Worm (Caenorhabditis elegans): ENCODE results near the gene srz-99.

The srz-99 gene

DNA sequence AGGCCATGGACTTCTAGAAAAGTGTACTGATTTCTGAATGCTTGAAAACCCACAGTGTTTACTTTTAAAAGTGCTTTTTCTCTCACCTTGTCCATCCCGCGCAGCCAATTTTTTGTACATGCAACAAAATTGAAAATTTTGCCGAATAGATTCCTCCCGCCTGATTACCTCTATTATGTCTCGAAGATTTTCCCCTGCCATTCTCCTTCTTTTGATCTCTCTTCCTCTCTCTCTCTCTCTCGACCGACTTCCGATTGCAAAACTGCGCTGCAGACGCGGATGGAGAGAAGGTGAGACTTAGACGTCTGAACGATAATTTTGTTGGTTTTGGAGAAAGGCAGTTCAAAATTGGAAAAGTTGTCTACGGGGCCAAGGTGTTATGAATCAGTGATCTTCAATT is 44.4 kb downstream of the srz-99 start:
- TF ChIP-seq sox-2 (GFP tag; IDR thresholded peaks at IDR 0.05), result no peak
- no peak for TF ChIP-seq C08G9.2 (tag; optimal IDR thresholded peaks at IDR 0.05)
- TF ChIP-seq ahr-1 (tag; optimal IDR thresholded peaks at IDR 0.05), result no peak
- no peak for TF ChIP-seq gmeb-2 (tag; optimal IDR thresholded peaks at IDR 0.05)
- no peak for TF ChIP-seq pqm-1 (tag; optimal IDR thresholded peaks at IDR 0.05)
- TF ChIP-seq syd-9 (tag; optimal IDR thresholded peaks at IDR 0.05), result no peak
- TF ChIP-seq rnt-1 (tag; optimal IDR thresholded peaks at IDR 0.05), result no peak
- no peak for TF ChIP-seq ceh-19 (GFP tag; optimal IDR thresholded peaks at IDR 0.05)
- TF ChIP-seq C38D4.7 (GFP tag; optimal IDR thresholded peaks at IDR 0.05), result no peak
- TF ChIP-seq hlh-13 (GFP tag; optimal IDR thresholded peaks at IDR 0.05), result no peak
- TF ChIP-seq unc-42 (tag; optimal IDR thresholded peaks at IDR 0.05), result no peak
- TF ChIP-seq ceh-22 (tag; optimal IDR thresholded peaks at IDR 0.05), result no peak
- TF ChIP-seq ceh-34 (tag; optimal IDR thresholded peaks at IDR 0.05), result no peak
- TF ChIP-seq sox-4 (tag; optimal IDR thresholded peaks at IDR 0.05), result no peak
- TF ChIP-seq fkh-6 (tag; optimal IDR thresholded peaks at IDR 0.05), result no peak
- no peak for TF ChIP-seq nfya-1 (tag; optimal IDR thresholded peaks at IDR 0.05)
- TF ChIP-seq eyg-1 (tag; optimal IDR thresholded peaks at IDR 0.05), result no peak
- no peak for TF ChIP-seq F13H6.1 (tag; optimal IDR thresholded peaks at IDR 0.05)
- TF ChIP-seq lin-11 (tag; optimal IDR thresholded peaks at IDR 0.05), result no peak

DNA sequence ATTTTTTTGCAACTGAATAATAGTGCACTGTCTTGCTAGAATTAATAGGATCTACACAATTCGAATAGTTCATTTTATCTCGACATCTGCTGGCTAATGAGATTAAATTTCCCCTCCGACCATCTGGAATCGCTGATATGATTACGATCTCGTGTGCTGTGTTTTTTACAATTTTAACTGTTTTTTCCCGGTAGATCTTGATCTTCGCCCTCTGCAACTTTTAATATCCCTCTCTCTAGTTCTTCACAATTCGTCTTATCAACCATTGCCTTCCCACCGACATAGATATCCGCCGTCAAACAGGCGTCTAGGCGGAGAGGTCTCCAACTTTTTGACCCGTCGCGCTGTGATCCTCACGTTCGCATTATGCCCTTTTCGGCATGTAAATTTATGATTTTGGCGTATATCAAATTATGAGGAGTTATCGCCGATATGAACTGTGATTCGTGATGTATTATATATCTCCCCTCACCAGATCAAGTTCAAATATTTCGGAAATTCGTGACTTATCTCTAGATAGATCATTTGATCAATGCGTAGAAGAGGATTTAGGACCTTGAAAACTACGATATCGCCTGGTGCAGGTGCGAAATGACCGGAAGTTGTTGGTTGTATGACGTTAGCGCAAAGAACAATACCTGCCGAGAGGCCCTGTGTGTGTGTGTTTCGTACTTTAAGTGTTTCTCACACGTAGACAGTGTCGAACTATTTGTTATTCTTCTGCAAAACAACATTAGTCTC is 48.6 kb downstream of the srz-99 start:
- TF ChIP-seq lim-6 (tag; optimal IDR thresholded peaks at IDR 0.05) (no peak), ceh-14 (tag; optimal IDR thresholded peaks at IDR 0.05) (no peak), hlh-13 (GFP tag; optimal IDR thresholded peaks at IDR 0.05) (no peak), ceh-9 (tag; optimal IDR thresholded peaks at IDR 0.05) (no peak)

DNA sequence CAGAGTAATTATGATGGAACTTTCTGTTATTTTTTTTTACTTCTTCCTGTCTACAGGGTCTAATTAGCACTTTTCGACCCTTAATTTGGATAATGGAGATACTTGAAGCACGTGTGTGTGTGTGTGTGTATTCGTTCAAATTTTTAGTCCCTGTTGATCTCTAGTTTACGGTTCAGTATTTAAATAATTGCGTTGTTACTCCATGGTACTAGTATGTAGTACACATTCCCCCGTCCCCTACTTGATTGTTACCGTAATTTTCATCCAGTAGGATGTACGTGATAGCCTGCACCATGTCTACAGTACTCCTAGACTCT is 49.2 kb downstream of the srz-99 start:
- TF ChIP-seq K02D7.2 (tag; optimal IDR thresholded peaks at IDR 0.05) (no peak), ceh-2 (tag; optimal IDR thresholded peaks at IDR 0.05) (no peak), hlh-15 (tag; optimal IDR thresholded peaks at IDR 0.05) (no peak), ceh-31 (tag; optimal IDR thresholded peaks at IDR 0.05) (no peak), sdc-2 (tag; optimal IDR thresholded peaks at IDR 0.05) (no peak), ama-1 (optimal IDR thresholded peaks at IDR 0.05) (no peak), C08G9.2 (tag; optimal IDR thresholded peaks at IDR 0.05) (no peak), pha-2 (tag; optimal IDR thresholded peaks at IDR 0.05) (no peak), ceh-24 (tag; optimal IDR thresholded peaks at IDR 0.05) (no peak), ttx-3 (tag; optimal IDR thresholded peaks at IDR 0.05) (no peak), ztf-16 (tag; optimal IDR thresholded peaks at IDR 0.05) (no peak), unc-42 (tag; optimal IDR thresholded peaks at IDR 0.05) (no peak), tbx-2 (tag; optimal IDR thresholded peaks at IDR 0.05) (no peak), che-1 (tag; optimal IDR thresholded peaks at IDR 0.05) (no peak), elt-4 (tag; optimal IDR thresholded peaks at IDR 0.05) (no peak), npax-4 (tag; optimal IDR thresholded peaks at IDR 0.05) (no peak)

DNA sequence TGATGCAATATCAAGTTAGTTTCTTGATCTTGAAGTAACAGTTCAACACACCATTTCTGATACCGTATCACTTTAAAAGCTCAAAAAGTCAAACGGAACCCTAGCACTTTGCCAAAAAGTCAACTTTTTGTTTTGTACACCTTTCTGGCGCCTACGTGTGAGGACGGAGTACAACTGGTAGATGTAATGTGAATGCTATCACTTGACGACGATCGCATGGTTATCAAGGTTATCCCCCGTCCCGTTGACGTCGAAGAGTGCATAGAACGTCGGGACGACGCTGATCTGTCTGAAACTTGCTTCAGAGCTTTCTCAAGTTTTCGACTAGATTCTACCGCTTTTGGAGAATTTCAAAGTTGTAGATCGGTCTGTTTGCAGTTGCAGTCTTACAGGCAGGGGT is 49.9 kb downstream of the srz-99 start:
- TF ChIP-seq hlh-8 (tag; optimal IDR thresholded peaks at IDR 0.05) (no peak), dve-1 (tag; optimal IDR thresholded peaks at IDR 0.05) (no peak), eyg-1 (tag; optimal IDR thresholded peaks at IDR 0.05) (no peak), elt-4 (tag; optimal IDR thresholded peaks at IDR 0.05) (no peak), ceh-48 (tag; optimal IDR thresholded peaks at IDR 0.05) (no peak), K09A11.1 (tag; optimal IDR thresholded peaks at IDR 0.05; ENCODE audit: insufficient read depth) (no peak), unc-55 (GFP tag; optimal IDR thresholded peaks at IDR 0.05) (no peak), pqm-1 (tag; optimal IDR thresholded peaks at IDR 0.05) (no peak), C38D4.7 (GFP tag; optimal IDR thresholded peaks at IDR 0.05) (no peak), dmd-4 (tag; optimal IDR thresholded peaks at IDR 0.05; ENCODE audit: borderline replicate concordance) (no peak), nfya-1 (tag; optimal IDR thresholded peaks at IDR 0.05) (no peak), madf-2 (tag; optimal IDR thresholded peaks at IDR 0.05) (no peak), sox-2 (GFP tag; IDR thresholded peaks at IDR 0.05) (no peak), mec-3 (tag; optimal IDR thresholded peaks at IDR 0.05; ENCODE audit: borderline replicate concordance) (no peak), fkh-10 (GFP tag; optimal IDR thresholded peaks at IDR 0.05) (no peak), pax-1 (tag; optimal IDR thresholded peaks at IDR 0.05) (no peak), tbx-7 (tag; optimal IDR thresholded peaks at IDR 0.05) (no peak), pha-4 (tag; optimal IDR thresholded peaks at IDR 0.05) (no peak), ceh-24 (tag; optimal IDR thresholded peaks at IDR 0.05) (no peak)
